Fruit fly (Drosophila melanogaster): ENCODE data around the gene Exo84.

DNA sequence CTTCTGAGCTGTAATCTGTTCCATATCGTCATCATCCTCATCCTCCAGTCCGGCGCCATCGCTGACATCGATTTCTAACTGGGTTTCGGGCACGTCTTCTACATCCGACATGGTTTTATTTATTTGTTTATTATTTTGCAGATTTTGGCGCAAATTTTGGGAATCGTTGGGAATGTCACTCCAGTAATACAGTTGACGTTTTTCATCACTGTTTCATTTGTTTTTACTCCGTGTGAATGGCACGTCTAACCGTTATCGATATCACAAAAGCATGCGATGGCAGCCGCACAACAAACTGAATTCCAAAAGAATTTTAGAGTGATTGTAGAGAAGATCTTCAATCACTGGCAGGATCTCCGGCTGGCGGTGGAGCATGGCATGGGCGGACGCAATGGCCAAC, 4.3 kb upstream of the Exo84 start, which contains the start of the genes Sld5 and CG14543:
- no peak for TF ChIP-seq D1 (tag; optimal IDR thresholded peaks at IDR 0.05)
- no peak for TF ChIP-seq CG32121 (GFP tag; IDR thresholded peaks at IDR 0.05)
- TF ChIP-seq Pif1B (GFP tag; optimal IDR thresholded peaks at IDR 0.05), result no peak
- no peak for TF ChIP-seq CG4496 (GFP tag; IDR thresholded peaks at IDR 0.05)
- no peak for TF ChIP-seq Ets98B (GFP tag; IDR thresholded peaks at IDR 0.05)
- no peak for TF ChIP-seq Snoo (tag; optimal IDR thresholded peaks at IDR 0.05)
- TF ChIP-seq CG8159 (tag; optimal IDR thresholded peaks at IDR 0.05), result no peak
- TF ChIP-seq CG9948 (tag; optimal IDR thresholded peaks at IDR 0.05), result no peak
- no peak for TF ChIP-seq CG15710 (tag; optimal IDR thresholded peaks at IDR 0.05)
- TF ChIP-seq CG12605 (GFP tag; IDR thresholded peaks at IDR 0.05), result no peak
